Worm (Caenorhabditis elegans) whole organism, L3 larva: ENCODE data around the gene gfi-1.
A peak's percentile ranks its signal among the peaks of the same experiment; 100 is the strongest.

Experiments
- ceh-16 ChIP-seq: sonication (generic microtip); optimal IDR thresholded peaks from 2 replicates; lab custom pipeline; 2017; ENCODE audit warnings: missing biosample characterization, missing genetic modification characterization
- ceh-82 ChIP-seq: fragments of 150-350 bp; optimal IDR thresholded peaks from 2 replicates; lab custom pipeline; 2014; ENCODE audit warnings: missing biosample characterization, missing genetic modification characterization
- daf-12 ChIP-seq: fragments of 150-350 bp; optimal IDR thresholded peaks from 2 replicates; lab custom pipeline; 2014; ENCODE audit warnings: missing biosample characterization, missing genetic modification reagents, missing genetic modification characterization
- egl-27 ChIP-seq: sonication (generic microtip); optimal IDR thresholded peaks from 4 replicates; lab custom pipeline; 2017; ENCODE audit warnings: missing biosample characterization, missing genetic modification reagents, missing genetic modification characterization
- elt-1 ChIP-seq: fragments of 150-350 bp; optimal IDR thresholded peaks from 2 replicates; lab custom pipeline; 2014; ENCODE audit warnings: missing biosample characterization, missing genetic modification characterization
- elt-2 ChIP-seq: sonication (generic microtip); optimal IDR thresholded peaks from 2 replicates; lab custom pipeline; 2016; ENCODE audit warnings: missing genetic modification reagents, mild to moderate bottlenecking, missing genetic modification characterization, missing compliant biosample characterization
- elt-3 ChIP-seq, 3 experiments: fragments of 150-350 bp in 1 of 3; sonication (generic microtip) in 2 of 3; optimal IDR thresholded peaks; 2 replicates in 2 of 3; 4 replicates in 1 of 3; lab custom pipeline; 2014 to 2017; ENCODE audit warnings: missing biosample characterization in 3 of 3, missing genetic modification characterization in 3 of 3
- fkh-2 ChIP-seq: fragments of 150-350 bp; optimal IDR thresholded peaks from 2 replicates; lab custom pipeline; 2014; ENCODE audit warnings: missing biosample characterization, missing genetic modification reagents, missing genetic modification characterization
- fos-1 ChIP-seq: fragments of 150-350 bp; optimal IDR thresholded peaks from 2 replicates; lab custom pipeline; 2014; ENCODE audit warnings: missing biosample characterization, missing genetic modification characterization
- hmg-11 ChIP-seq: sonication (generic microtip); optimal IDR thresholded peaks from 2 replicates; lab custom pipeline; 2016; ENCODE audit warnings: missing genetic modification characterization, missing compliant biosample characterization
- jun-1 ChIP-seq: fragments of 150-350 bp; optimal IDR thresholded peaks from 2 replicates; lab custom pipeline; 2014; ENCODE audit warnings: missing biosample characterization, missing genetic modification reagents, missing genetic modification characterization
- lin-15B ChIP-seq: fragments of 150-350 bp; optimal IDR thresholded peaks from 2 replicates; lab custom pipeline; 2014; ENCODE audit warnings: missing biosample characterization, missing genetic modification characterization
- lin-39 ChIP-seq: fragments of 150-350 bp; optimal IDR thresholded peaks from 2 replicates; lab custom pipeline; 2018; ENCODE audit warnings: missing biosample characterization, missing genetic modification reagents, missing genetic modification characterization
- lsy-12 ChIP-seq: sonication (generic microtip); optimal IDR thresholded peaks from 2 replicates; lab custom pipeline; 2016; ENCODE audit warnings: mild to moderate bottlenecking, missing genetic modification characterization, missing compliant biosample characterization
- mdl-1 ChIP-seq: fragments of 150-350 bp; optimal IDR thresholded peaks from 2 replicates; lab custom pipeline; 2014; ENCODE audit warnings: missing biosample characterization, missing genetic modification characterization
- nfya-1 ChIP-seq: sonication (generic microtip); optimal IDR thresholded peaks from 2 replicates; lab custom pipeline; 2017; ENCODE audit warnings: missing genetic modification characterization, mild to moderate bottlenecking, missing compliant biosample characterization, antibody characterized with exemption, moderate library complexity; ENCODE audit not compliant: insufficient read depth
- nhr-12 ChIP-seq: fragments of 150-350 bp; optimal IDR thresholded peaks from 2 replicates; lab custom pipeline; 2014; ENCODE audit warnings: missing biosample characterization, missing genetic modification characterization
- nhr-23 ChIP-seq: fragments of 150-350 bp; optimal IDR thresholded peaks from 2 replicates; lab custom pipeline; 2014; ENCODE audit warnings: missing biosample characterization, missing genetic modification reagents, missing genetic modification characterization
- nhr-237 ChIP-seq: fragments of 150-350 bp; optimal IDR thresholded peaks from 2 replicates; lab custom pipeline; 2014; ENCODE audit warnings: missing biosample characterization, missing genetic modification characterization
- nhr-25 ChIP-seq: sonication (generic microtip); optimal IDR thresholded peaks from 2 replicates; lab custom pipeline; 2017; ENCODE audit warnings: missing biosample characterization, missing genetic modification characterization
- nhr-28 ChIP-seq: fragments of 150-350 bp; optimal IDR thresholded peaks from 2 replicates; lab custom pipeline; 2014; ENCODE audit warnings: missing biosample characterization, missing genetic modification characterization
- nhr-43 ChIP-seq: sonication (generic microtip); optimal IDR thresholded peaks from 2 replicates; lab custom pipeline; 2016; ENCODE audit warnings: mild to moderate bottlenecking, missing genetic modification characterization, missing compliant biosample characterization; ENCODE audit not compliant: poor library complexity, severe bottlenecking
- nhr-76 ChIP-seq: fragments of 150-350 bp; sonication (generic microtip); optimal IDR thresholded peaks from 5 replicates; lab custom pipeline; 2014; ENCODE audit warnings: missing biosample characterization, missing genetic modification characterization
- nhr-77 ChIP-seq: fragments of 150-350 bp; optimal IDR thresholded peaks from 2 replicates; lab custom pipeline; 2014; ENCODE audit warnings: missing biosample characterization, missing genetic modification characterization
- pqm-1 ChIP-seq: fragments of 150-350 bp; optimal IDR thresholded peaks from 2 replicates; lab custom pipeline; 2017; ENCODE audit warnings: missing biosample characterization, missing genetic modification characterization, inconsistent platforms
- sea-2 ChIP-seq: fragments of 150-350 bp; sonication (generic microtip); optimal IDR thresholded peaks from 4 replicates; lab custom pipeline; 2014; ENCODE audit warnings: missing biosample characterization, missing genetic modification reagents, missing genetic modification characterization
- skn-1 ChIP-seq: fragments of 150-350 bp; optimal IDR thresholded peaks from 2 replicates; lab custom pipeline; 2014; ENCODE audit warnings: missing biosample characterization, missing genetic modification characterization
- snpc-4 ChIP-seq: fragments of 150-350 bp; optimal IDR thresholded peaks from 2 replicates; lab custom pipeline; 2014; ENCODE audit warnings: missing biosample characterization, missing genetic modification characterization
- tbx-2 ChIP-seq: sonication (generic microtip); optimal IDR thresholded peaks from 2 replicates; lab custom pipeline; 2016; ENCODE audit warnings: mild to moderate bottlenecking, missing genetic modification characterization, missing compliant biosample characterization
- unc-62 ChIP-seq: fragments of 150-350 bp; sonication (generic microtip); optimal IDR thresholded peaks from 4 replicates; lab custom pipeline; 2014; ENCODE audit warnings: missing biosample characterization, missing genetic modification reagents, missing genetic modification characterization
- zag-1 ChIP-seq: fragments of 150-350 bp; optimal IDR thresholded peaks from 2 replicates; lab custom pipeline; 2014; ENCODE audit warnings: missing biosample characterization, missing genetic modification characterization
- ztf-11 ChIP-seq: fragments of 150-350 bp; optimal IDR thresholded peaks from 2 replicates; lab custom pipeline; 2014; ENCODE audit warnings: missing biosample characterization, missing genetic modification characterization
- ztf-4 ChIP-seq: fragments of 150-350 bp; optimal IDR thresholded peaks from 2 replicates; lab custom pipeline; 2014; ENCODE audit warnings: missing biosample characterization, missing genetic modification characterization

The gfi-1 gene

ce11 chrV:6352350-6352749 lies 47.4 kb downstream of the gfi-1 start:
- TF ChIP-seq jun-1 (no peak), elt-3 (tag; optimal IDR thresholded peaks at IDR 0.05; lab: Kevin White, UChicago) (peak in 1 of 3 experiments; percentile 2), nfya-1 (tag; lab: Kevin White, UChicago) (peak; percentile 32), elt-1 (tag; lab: Kevin White, UChicago) (peak; percentile 50), skn-1 (no peak), nhr-43 (tag; lab: Kevin White, UChicago) (peak; percentile 35), nhr-23 (tag; lab: Kevin White, UChicago) (peak; percentile 41), nhr-25 (tag; lab: Kevin White, UChicago) (peak; percentile 82)

ce11 chrV:6351122-6351521 lies 48.6 kb downstream of the gfi-1 start:
- TF ChIP-seq nhr-77, result no peak
- peak; percentile 60 for TF ChIP-seq nhr-23 (tag; lab: Kevin White, UChicago)
- peak; percentile 14 for TF ChIP-seq unc-62 (GFP tag; lab: Kevin White, UChicago)
- TF ChIP-seq nhr-25 (tag; lab: Kevin White, UChicago), result peak; percentile 90
- TF ChIP-seq zag-1 (tag; lab: Kevin White, UChicago), result no peak
- no peak for TF ChIP-seq fos-1 (tag; lab: Kevin White, UChicago)
- TF ChIP-seq nhr-12, result no peak
- TF ChIP-seq daf-12, result no peak
- peak; percentile 9 for TF ChIP-seq nfya-1 (tag; lab: Kevin White, UChicago)
- TF ChIP-seq ceh-82 (tag; lab: Kevin White, UChicago), result no peak

ce11 chrV:6350109-6350508 lies 49.6 kb downstream of the gfi-1 start:
- peak; percentile 81 for TF ChIP-seq lin-39 (tag; lab: Kevin White, UChicago)
- TF ChIP-seq nfya-1 (tag; lab: Kevin White, UChicago), result peak; percentile 52
- TF ChIP-seq lin-15B (tag; lab: Kevin White, UChicago), result no peak

- TF ChIP-seq pqm-1 (tag; lab: Kevin White, UChicago), result no peak
- peak; percentile 62 for TF ChIP-seq nhr-25 (tag; lab: Kevin White, UChicago)
- no peak for TF ChIP-seq snpc-4 (tag; lab: Kevin White, UChicago)
- TF ChIP-seq nhr-237 (tag; lab: Kevin White, UChicago), result no peak
- no peak for TF ChIP-seq ztf-4 (tag; lab: Kevin White, UChicago)
- peak; percentile 0 for TF ChIP-seq nhr-23 (tag; lab: Kevin White, UChicago)
- TF ChIP-seq ceh-16 (tag; lab: Kevin White, UChicago), result no peak
- TF ChIP-seq nhr-28 (tag; lab: Kevin White, UChicago), result no peak
- no peak for TF ChIP-seq daf-12
Observed at ce11 chrV:6349597-6349996, 50.1 kb downstream of the gfi-1 start.

ce11 chrV:6348133-6348532 lies 51.6 kb downstream of the gfi-1 start:
- TF ChIP-seq fos-1 (tag; lab: Kevin White, UChicago) (no peak), unc-62 (GFP tag; lab: Kevin White, UChicago) (peak; percentile 33), nfya-1 (tag; lab: Kevin White, UChicago) (peak; percentile 59), lin-39 (tag; lab: Kevin White, UChicago) (peak; percentile 43), mdl-1 (tag; lab: Kevin White, UChicago) (peak; percentile 77)

ce11 chrV:6346906-6347305 lies 52.8 kb downstream of the gfi-1 start:
- TF ChIP-seq mdl-1 (tag; lab: Kevin White, UChicago) (no peak), fkh-2 (tag; lab: Kevin White, UChicago) (no peak), egl-27 (tag; lab: Kevin White, UChicago) (no peak), elt-1 (tag; lab: Kevin White, UChicago) (no peak), nhr-76 (tag; lab: Kevin White, UChicago) (no peak), jun-1 (no peak), lsy-12 (tag; lab: Kevin White, UChicago) (no peak), ztf-11 (tag; lab: Kevin White, UChicago) (no peak), hmg-11 (tag; lab: Kevin White, UChicago) (no peak), sea-2 (GFP tag; lab: Kevin White, UChicago) (no peak), elt-2 (tag; lab: Kevin White, UChicago) (peak; percentile 90), tbx-2 (no peak), pqm-1 (tag; lab: Kevin White, UChicago) (peak; percentile 87)
